Fruit fly (Drosophila melanogaster): ENCODE measurements around the gene CG16812.

DNA sequence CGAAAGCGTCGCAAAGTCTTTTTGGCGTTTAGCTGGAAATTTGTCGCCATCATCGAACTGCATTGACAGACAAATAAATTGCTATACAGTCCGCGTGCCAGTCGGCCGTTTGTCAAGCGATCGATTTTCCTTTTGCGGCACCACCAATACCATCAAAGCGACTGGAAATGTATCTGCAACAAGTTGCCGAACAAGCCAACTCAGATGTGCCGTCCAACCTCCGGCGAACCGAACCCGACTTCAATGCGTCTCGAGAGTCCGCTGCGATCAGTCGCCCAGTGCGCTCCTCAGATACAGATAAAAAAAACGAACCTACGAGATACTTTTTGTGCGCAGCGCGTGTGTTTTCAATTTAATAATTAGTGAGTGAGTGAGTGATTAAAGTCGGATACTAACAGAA is 44.2 kb downstream of the CG16812 start:
- TF ChIP-seq CTCF (optimal IDR thresholded peaks at IDR 0.05), result no peak
- TF ChIP-seq CG8478 (optimal IDR thresholded peaks at IDR 0.05), result no peak
